Worm (Caenorhabditis elegans) whole organism, L3 larva: Measurements from ENCODE around the gene dlst-1.

Source experiments
- ceh-9 ChIP-seq: sonication (generic microtip); optimal IDR thresholded peaks from 2 replicates; lab custom pipeline; 2018; ENCODE audit warnings: missing biosample characterization, missing genetic modification characterization
- hmg-11 ChIP-seq: sonication (generic microtip); optimal IDR thresholded peaks from 2 replicates; lab custom pipeline; 2016; ENCODE audit warnings: missing genetic modification characterization, missing compliant biosample characterization
- nhr-11 ChIP-seq: fragments of 150-350 bp; optimal IDR thresholded peaks from 2 replicates; lab custom pipeline; 2014; ENCODE audit warnings: missing biosample characterization, missing genetic modification characterization
- nhr-23 ChIP-seq: fragments of 150-350 bp; optimal IDR thresholded peaks from 2 replicates; lab custom pipeline; 2014; ENCODE audit warnings: missing biosample characterization, missing genetic modification reagents, missing genetic modification characterization
- nhr-237 ChIP-seq: fragments of 150-350 bp; optimal IDR thresholded peaks from 2 replicates; lab custom pipeline; 2014; ENCODE audit warnings: missing biosample characterization, missing genetic modification characterization
- nhr-28 ChIP-seq: fragments of 150-350 bp; optimal IDR thresholded peaks from 2 replicates; lab custom pipeline; 2014; ENCODE audit warnings: missing biosample characterization, missing genetic modification characterization
- nhr-77 ChIP-seq: fragments of 150-350 bp; optimal IDR thresholded peaks from 2 replicates; lab custom pipeline; 2014; ENCODE audit warnings: missing biosample characterization, missing genetic modification characterization
- skn-1 ChIP-seq: fragments of 150-350 bp; optimal IDR thresholded peaks from 2 replicates; lab custom pipeline; 2014; ENCODE audit warnings: missing biosample characterization, missing genetic modification characterization
- unc-62 ChIP-seq: fragments of 150-350 bp; sonication (generic microtip); optimal IDR thresholded peaks from 4 replicates; lab custom pipeline; 2014; ENCODE audit warnings: missing biosample characterization, missing genetic modification reagents, missing genetic modification characterization
- zag-1 ChIP-seq: fragments of 150-350 bp; optimal IDR thresholded peaks from 2 replicates; lab custom pipeline; 2014; ENCODE audit warnings: missing biosample characterization, missing genetic modification characterization
- ztf-11 ChIP-seq: fragments of 150-350 bp; optimal IDR thresholded peaks from 2 replicates; lab custom pipeline; 2014; ENCODE audit warnings: missing biosample characterization, missing genetic modification characterization

DNA sequence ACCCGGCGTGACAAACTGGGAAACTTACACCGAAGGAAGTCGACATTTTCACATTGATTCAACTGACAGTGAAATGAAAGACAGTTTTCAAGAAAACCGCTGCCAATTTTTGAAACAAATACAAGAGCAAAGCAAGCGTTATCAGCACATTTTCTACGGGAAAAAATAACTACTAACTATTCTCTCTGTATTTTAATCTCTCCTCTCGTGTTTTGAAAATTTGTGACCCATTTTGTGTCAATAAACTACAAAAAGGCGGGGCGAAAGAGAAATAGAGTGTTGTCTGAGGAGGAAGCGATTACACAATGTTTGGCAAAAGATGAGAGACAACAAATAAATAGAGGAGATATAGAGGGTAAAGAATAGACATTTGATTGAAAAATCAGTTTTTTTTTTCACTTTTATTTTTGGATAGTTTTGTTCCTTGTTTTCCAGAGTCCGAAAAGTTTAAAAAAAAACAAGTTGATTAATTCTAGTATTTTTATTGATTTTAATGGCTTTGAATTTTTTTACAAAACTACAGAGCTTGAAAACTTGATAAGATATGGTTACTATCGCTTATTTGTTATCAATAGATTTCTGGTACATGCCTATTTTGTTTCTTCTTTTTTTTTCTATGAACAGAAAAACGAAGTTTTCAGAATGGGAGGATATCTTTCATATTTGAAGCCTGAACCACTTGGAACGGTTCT, 32.6 kb downstream of the dlst-1 start, which contains the start of gene cest-34:
- TF ChIP-seq nhr-23 (tag; lab: Kevin White, UChicago) (no peak), nhr-237 (no peak), skn-1 (no peak), ceh-9 (tag; lab: Kevin White, UChicago) (no peak), hmg-11 (tag; lab: Kevin White, UChicago) (no peak), zag-1 (tag; lab: Kevin White, UChicago) (no peak), nhr-11 (tag; lab: Kevin White, UChicago) (no peak), nhr-28 (tag; lab: Kevin White, UChicago) (no peak), unc-62 (GFP tag; lab: Kevin White, UChicago) (no peak), ztf-11 (no peak), nhr-77 (tag; lab: Kevin White, UChicago) (no peak)
